Worm (Caenorhabditis elegans): ENCODE data around the gene cit-1.1.

The cit-1.1 gene

DNA sequence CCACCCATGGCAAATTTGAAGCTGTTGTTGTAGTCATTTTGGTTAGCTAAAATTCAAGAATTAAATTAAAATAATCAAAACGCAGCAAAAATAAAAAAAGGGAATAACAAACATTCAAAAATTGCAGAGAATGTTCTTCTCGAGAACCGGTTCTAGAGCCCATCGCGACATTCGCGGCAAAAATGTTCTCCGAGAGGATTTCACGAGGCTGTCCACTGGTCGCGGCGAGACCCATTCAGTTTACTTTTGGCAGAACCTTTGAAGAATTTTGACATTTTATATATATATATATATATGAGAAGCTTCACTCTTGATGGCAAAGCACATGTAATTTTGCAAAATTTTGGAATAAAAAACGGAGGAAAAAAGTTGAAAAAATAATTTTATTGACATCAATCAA lies 19.9 kb upstream of the cit-1.1 start, which contains the start of gene F44B9.8 (continued):
- no peak for TF ChIP-seq egl-13 (tag; optimal IDR thresholded peaks at IDR 0.05)
- TF ChIP-seq F16B12.6 (tag; optimal IDR thresholded peaks at IDR 0.05), result peak; percentile 29
- peak; percentile 13 for TF ChIP-seq fkh-8 (tag; optimal IDR thresholded peaks at IDR 0.05)
- no peak for TF ChIP-seq pag-3 (tag; optimal IDR thresholded peaks at IDR 0.05; ENCODE audit: borderline replicate concordance, insufficient read depth)
- TF ChIP-seq dpl-1 (GFP tag; optimal IDR thresholded peaks at IDR 0.05), result peak; percentile 60 to 82 (median 76)
- no peak for TF ChIP-seq dsc-1 (tag; optimal IDR thresholded peaks at IDR 0.05)
- no peak for TF ChIP-seq zag-1 (tag; optimal IDR thresholded peaks at IDR 0.05)
- no peak for TF ChIP-seq vab-15 (tag; optimal IDR thresholded peaks at IDR 0.05)
- TF ChIP-seq C04F5.9 (tag; optimal IDR thresholded peaks at IDR 0.05), result peak; percentile 7
- TF ChIP-seq pqm-1 (tag; optimal IDR thresholded peaks at IDR 0.05), result no peak
- TF ChIP-seq sptf-1 (tag; optimal IDR thresholded peaks at IDR 0.05), result no peak
- TF ChIP-seq lin-15B (tag; optimal IDR thresholded peaks at IDR 0.05), result peak; percentile 70
- TF ChIP-seq nhr-71 (tag; optimal IDR thresholded peaks at IDR 0.05), result peak; percentile 69
- TF ChIP-seq snpc-4 (tag; optimal IDR thresholded peaks at IDR 0.05), result no peak
- TF ChIP-seq nhr-90 (tag; optimal IDR thresholded peaks at IDR 0.05; ENCODE audit: poor library complexity), result peak; percentile 55
- TF ChIP-seq sup-37 (GFP tag; optimal IDR thresholded peaks at IDR 0.05), result no peak
- no peak for TF ChIP-seq aly-2 (tag; optimal IDR thresholded peaks at IDR 0.05)
- no peak for TF ChIP-seq unc-98 (GFP tag; IDR thresholded peaks at IDR 0.05)
- TF ChIP-seq blmp-1 (tag; optimal IDR thresholded peaks at IDR 0.05), result peak; percentile 19
- TF ChIP-seq lin-13 (GFP tag; optimal IDR thresholded peaks at IDR 0.05), result no peak
- peak; percentile 68 for TF ChIP-seq mep-1 (tag; optimal IDR thresholded peaks at IDR 0.05)
- peak; percentile 69 for TF ChIP-seq xbp-1 (tag; optimal IDR thresholded peaks at IDR 0.05)
- TF ChIP-seq tlp-1 (tag; optimal IDR thresholded peaks at IDR 0.05), result no peak
- TF ChIP-seq nhr-84 (tag; optimal IDR thresholded peaks at IDR 0.05), result no peak
- no peak for TF ChIP-seq zip-4 (GFP tag; optimal IDR thresholded peaks at IDR 0.05)
- peak in 1 of 2 experiments; percentile 20 for TF ChIP-seq ztf-11 (tag; optimal IDR thresholded peaks at IDR 0.05)
- no peak for TF ChIP-seq hlh-4 (tag; optimal IDR thresholded peaks at IDR 0.05)
- no peak for TF ChIP-seq nhr-237 (tag; optimal IDR thresholded peaks at IDR 0.05)
- TF ChIP-seq lin-35 (GFP tag; optimal IDR thresholded peaks at IDR 0.05), result peak; percentile 72 to 80
- peak; percentile 62 for TF ChIP-seq rnt-1 (tag; optimal IDR thresholded peaks at IDR 0.05)
- TF ChIP-seq efl-3 (GFP tag; optimal IDR thresholded peaks at IDR 0.05), result no peak
- peak; percentile 76 for TF ChIP-seq snu-23 (GFP tag; optimal IDR thresholded peaks at IDR 0.05)
- no peak for TF ChIP-seq nhr-12 (tag; optimal IDR thresholded peaks at IDR 0.05)
- TF ChIP-seq sox-4 (tag; optimal IDR thresholded peaks at IDR 0.05), result no peak

DNA sequence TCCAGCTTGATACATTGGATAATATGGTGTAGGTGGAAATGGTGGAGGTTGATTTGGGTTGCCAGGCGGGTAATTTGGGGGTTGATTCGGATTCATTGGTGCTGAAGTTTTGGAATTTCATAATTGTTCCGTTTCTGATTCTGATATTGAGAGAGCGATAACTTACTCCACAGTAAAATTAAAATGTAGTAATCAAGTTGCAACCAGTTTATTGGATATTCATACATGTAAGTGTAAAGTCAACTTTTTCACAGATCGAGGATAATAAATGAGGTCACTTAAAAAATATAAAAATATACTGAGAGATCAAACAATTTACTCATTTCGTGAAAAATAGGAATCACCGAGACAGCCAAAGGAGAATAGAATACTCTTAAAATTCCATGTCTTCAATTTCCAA lies 18.3 kb upstream of the cit-1.1 start, which contains the start of gene mdt-30:
mdt-30 (minus strand) TSS at position 101 of the 400 bp plus-strand sequence.
- TF ChIP-seq fkh-4 (tag; optimal IDR thresholded peaks at IDR 0.05; ENCODE audit: borderline replicate concordance) (no peak), unc-98 (GFP tag; IDR thresholded peaks at IDR 0.05) (no peak), nhr-237 (tag; optimal IDR thresholded peaks at IDR 0.05) (no peak), blmp-1 (tag; optimal IDR thresholded peaks at IDR 0.05) (no peak), C16A3.4 (tag; optimal IDR thresholded peaks at IDR 0.05) (no peak), mab-9 (GFP tag; IDR thresholded peaks at IDR 0.05) (no peak), hlh-17 (GFP tag; optimal IDR thresholded peaks at IDR 0.05; ENCODE audit: borderline replicate concordance) (no peak), fkh-8 (tag; optimal IDR thresholded peaks at IDR 0.05) (no peak), ceh-82 (tag; optimal IDR thresholded peaks at IDR 0.05) (no peak), lsy-2 (tag; optimal IDR thresholded peaks at IDR 0.05) (no peak), nhr-11 (tag; optimal IDR thresholded peaks at IDR 0.05) (no peak), nhr-76 (tag; optimal IDR thresholded peaks at IDR 0.05) (no peak), ets-5 (GFP tag; IDR thresholded peaks at IDR 0.05) (no peak), mdl-1 (tag; optimal IDR thresholded peaks at IDR 0.05) (no peak), snu-23 (GFP tag; optimal IDR thresholded peaks at IDR 0.05) (no peak)
